Worm (Caenorhabditis elegans) whole organism, L4 larva: ENCODE measurements around the gene srd-42.
A peak's percentile ranks its signal among the peaks of the same experiment; 100 is the strongest.

Source experiments
- F44E2.7 ChIP-seq: fragments of 200-800 bp; sonication (Bioruptor generic); IDR thresholded peaks from 2 replicates; pipeline ENCODE4 v2.1.2; 2022; ENCODE audit warnings: missing genetic modification characterization, missing compliant biosample characterization
- R02D3.7 ChIP-seq: fragments of 150-350 bp; sonication (generic microtip); optimal IDR thresholded peaks from 3 replicates; lab custom pipeline; 2014; ENCODE audit warnings: missing biosample characterization, missing genetic modification characterization
- Y48G9A.11 ChIP-seq: fragments of 200-800 bp; sonication (Bioruptor generic); IDR thresholded peaks from 2 replicates; pipeline ENCODE4 v1.3.6; 2022; ENCODE audit warnings: missing genetic modification reagents, missing genetic modification characterization, missing compliant biosample characterization
- Y75B8A.6 ChIP-seq: fragments of 200-800 bp; sonication (Bioruptor generic); IDR thresholded peaks from 2 replicates; pipeline ENCODE4 v1.3.6; 2022; ENCODE audit warnings: missing genetic modification reagents, missing genetic modification characterization, missing compliant biosample characterization
- aly-2 ChIP-seq: sonication (generic microtip); optimal IDR thresholded peaks from 2 replicates; lab custom pipeline; 2018; ENCODE audit warnings: missing biosample characterization, missing genetic modification characterization
- ceh-20 ChIP-seq: fragments of 200-800 bp; sonication (Bioruptor generic); IDR thresholded peaks from 2 replicates; pipeline ENCODE4 v1.3.6; 2022; ENCODE audit warnings: missing genetic modification reagents, missing genetic modification characterization, missing compliant biosample characterization
- ceh-28 ChIP-seq: fragments of 150-350 bp; optimal IDR thresholded peaks from 2 replicates; lab custom pipeline; 2014; ENCODE audit warnings: missing biosample characterization, missing genetic modification reagents, missing genetic modification characterization
- ces-1 ChIP-seq: fragments of 150-350 bp; sonication (generic microtip); optimal IDR thresholded peaks from 4 replicates; lab custom pipeline; 2014; ENCODE audit warnings: missing biosample characterization, missing genetic modification reagents, missing genetic modification characterization
- ctbp-1 ChIP-seq: fragments of 200-800 bp; sonication (Bioruptor generic); IDR thresholded peaks from 2 replicates; pipeline ENCODE4 v1.3.6; 2022; ENCODE audit warnings: missing genetic modification reagents, missing genetic modification characterization, missing compliant biosample characterization
- daf-12 ChIP-seq: fragments of 150-350 bp; optimal IDR thresholded peaks from 2 replicates; lab custom pipeline; 2014; ENCODE audit warnings: missing biosample characterization, missing genetic modification reagents, missing genetic modification characterization
- dmd-6 ChIP-seq: fragments of 200-800 bp; sonication (Bioruptor generic); IDR thresholded peaks from 2 replicates; pipeline ENCODE4 v1.3.6; 2022; ENCODE audit warnings: missing genetic modification reagents, missing genetic modification characterization, missing compliant biosample characterization
- dmd-8 ChIP-seq: fragments of 200-800 bp; sonication (Bioruptor generic); IDR thresholded peaks from 2 replicates; pipeline ENCODE4 v1.3.6; 2022; ENCODE audit warnings: missing genetic modification characterization, missing compliant biosample characterization
- dmd-9 ChIP-seq: fragments of 200-800 bp; sonication (Bioruptor generic); IDR thresholded peaks from 2 replicates; pipeline ENCODE4 v1.3.6; 2022; ENCODE audit warnings: missing genetic modification reagents, missing genetic modification characterization, missing compliant biosample characterization
- duxl-1 ChIP-seq: sonication (generic microtip); optimal IDR thresholded peaks from 2 replicates; lab custom pipeline; 2016; ENCODE audit warnings: mild to moderate bottlenecking, missing genetic modification characterization, moderate library complexity, missing compliant biosample characterization; ENCODE audit not compliant: poor library complexity
- dve-1 ChIP-seq: sonication (generic microtip); optimal IDR thresholded peaks from 2 replicates; lab custom pipeline; 2017; ENCODE audit warnings: antibody characterized with exemption, mild to moderate bottlenecking, missing genetic modification characterization, missing compliant biosample characterization; ENCODE audit not compliant: insufficient read depth
- hif-1 ChIP-seq, 2 experiments: sonication (generic microtip); optimal IDR thresholded peaks; 2 replicates each; lab custom pipeline; 2016 to 2017; ENCODE audit warnings: missing compliant biosample characterization in 2 of 2, missing genetic modification characterization in 2 of 2, missing genetic modification reagents in 2 of 2, missing genotype in 2 of 2, mild to moderate bottlenecking in 1 of 2
- hlh-11 ChIP-seq: fragments of 200-800 bp; sonication (Bioruptor generic); optimal IDR thresholded peaks from 2 replicates; lab custom pipeline; 2018; ENCODE audit warnings: mild to moderate bottlenecking, missing genetic modification characterization, missing compliant biosample characterization
- hlh-30 ChIP-seq: sonication (generic microtip); optimal IDR thresholded peaks from 2 replicates; lab custom pipeline; 2017; ENCODE audit warnings: antibody characterized with exemption, mild to moderate bottlenecking, missing genetic modification characterization, missing compliant biosample characterization; ENCODE audit not compliant: insufficient read depth
- hmg-1.1 ChIP-seq: fragments of 200-800 bp; sonication (Bioruptor generic); IDR thresholded peaks from 2 replicates; pipeline ENCODE4 v1.3.6; 2022; ENCODE audit warnings: missing genetic modification reagents, missing genetic modification characterization, missing compliant biosample characterization
- lim-7 ChIP-seq: fragments of 200-800 bp; sonication (Bioruptor generic); IDR thresholded peaks from 2 replicates; pipeline ENCODE4 v1.3.6; 2022; ENCODE audit warnings: missing genetic modification characterization, missing compliant biosample characterization
- lin-1 ChIP-seq: fragments of 200-800 bp; sonication (Bioruptor generic); IDR thresholded peaks from 2 replicates; pipeline ENCODE4 v1.3.6; 2022; ENCODE audit warnings: missing genetic modification reagents, missing genetic modification characterization, missing compliant biosample characterization
- lin-13 ChIP-seq: fragments of 150-350 bp; optimal IDR thresholded peaks from 2 replicates; lab custom pipeline; 2014; ENCODE audit warnings: missing biosample characterization, missing genetic modification reagents, missing genetic modification characterization
- lir-3 ChIP-seq: sonication (generic microtip); optimal IDR thresholded peaks from 2 replicates; lab custom pipeline; 2016; ENCODE audit warnings: mild to moderate bottlenecking, missing genetic modification characterization, missing compliant biosample characterization
- mdl-1 ChIP-seq, 2 experiments: fragments of 150-350 bp in 1 of 2; sonication (generic microtip) in 1 of 2; optimal IDR thresholded peaks; 2 replicates each; lab custom pipeline; 2014 to 2017; ENCODE audit warnings: missing biosample characterization in 2 of 2, missing genetic modification characterization in 2 of 2
- mdt-29 ChIP-seq: fragments of 200-800 bp; sonication (Bioruptor generic); IDR thresholded peaks from 2 replicates; pipeline ENCODE4 v1.3.6; 2022; ENCODE audit warnings: missing genetic modification reagents, missing genetic modification characterization, missing compliant biosample characterization
- mes-2 ChIP-seq: sonication (generic microtip); optimal IDR thresholded peaks from 2 replicates; lab custom pipeline; 2016; ENCODE audit warnings: missing genotype, mild to moderate bottlenecking, missing genetic modification characterization, missing compliant biosample characterization; ENCODE audit not compliant: poor library complexity, severe bottlenecking
- mxl-2 ChIP-seq: fragments of 200-800 bp; sonication (Bioruptor generic); conservative IDR thresholded peaks from 2 replicates; pipeline ENCODE4 v1.3.6; 2022; ENCODE audit warnings: missing genetic modification reagents, missing genetic modification characterization, missing compliant biosample characterization
- nhr-102 ChIP-seq: sonication (generic microtip); optimal IDR thresholded peaks from 2 replicates; lab custom pipeline; 2016; ENCODE audit warnings: mild to moderate bottlenecking, missing genetic modification characterization, moderate library complexity, missing compliant biosample characterization
- nhr-11 ChIP-seq: fragments of 150-350 bp; optimal IDR thresholded peaks from 2 replicates; lab custom pipeline; 2014; ENCODE audit warnings: missing biosample characterization, missing genetic modification characterization
- nhr-237 ChIP-seq: sonication (generic microtip); optimal IDR thresholded peaks from 2 replicates; lab custom pipeline; 2017; ENCODE audit warnings: missing biosample characterization, missing genetic modification characterization
- nhr-6 ChIP-seq: fragments of 150-350 bp; optimal IDR thresholded peaks from 2 replicates; lab custom pipeline; 2014; ENCODE audit warnings: missing biosample characterization, missing genetic modification characterization
- pha-4 ChIP-seq, 2 experiments: fragments of 150-350 bp in 1 of 2; fragments of 200-800 bp in 1 of 2; sonication (Bioruptor generic) in 1 of 2; IDR thresholded peaks in 1 of 2; optimal IDR thresholded peaks in 1 of 2; 2 replicates each; pipeline versions ENCODE4 v1.3.6 to Lab custom; 2014 to 2022; ENCODE audit warnings: missing genetic modification characterization in 2 of 2, missing genetic modification reagents in 2 of 2, missing biosample characterization in 1 of 2, missing compliant biosample characterization in 1 of 2
- pqm-1 ChIP-seq: sonication (generic microtip); optimal IDR thresholded peaks from 2 replicates; lab custom pipeline; 2017; ENCODE audit warnings: missing biosample characterization, missing genetic modification characterization
- rbr-2 ChIP-seq: sonication (generic microtip); optimal IDR thresholded peaks from 2 replicates; lab custom pipeline; 2016; ENCODE audit warnings: missing genotype, missing genetic modification characterization, missing compliant biosample characterization
- snpc-1.2 ChIP-seq: fragments of 200-800 bp; sonication (Bioruptor generic); IDR thresholded peaks from 2 replicates; pipeline ENCODE4 v1.3.6; 2022; ENCODE audit warnings: missing genetic modification reagents, missing genetic modification characterization, missing compliant biosample characterization
- spr-1 ChIP-seq: sonication (generic microtip); optimal IDR thresholded peaks from 2 replicates; lab custom pipeline; 2016; ENCODE audit warnings: mild to moderate bottlenecking, missing genetic modification characterization, missing compliant biosample characterization
- spr-3 ChIP-seq: fragments of 200-800 bp; sonication (Bioruptor generic); optimal IDR thresholded peaks from 2 replicates; lab custom pipeline; 2018; ENCODE audit warnings: mild to moderate bottlenecking, missing genetic modification characterization, missing compliant biosample characterization
- tra-1 ChIP-seq: fragments of 200-800 bp; sonication (Bioruptor generic); IDR thresholded peaks from 2 replicates; pipeline ENCODE4 v1.3.6; 2022; ENCODE audit warnings: missing genetic modification reagents, missing genetic modification characterization, missing compliant biosample characterization
- unc-130 ChIP-seq: sonication (generic microtip); optimal IDR thresholded peaks from 2 replicates; lab custom pipeline; 2016; ENCODE audit warnings: missing genetic modification reagents, missing genetic modification characterization, missing compliant biosample characterization
- unc-39 ChIP-seq: sonication (generic microtip); optimal IDR thresholded peaks from 2 replicates; lab custom pipeline; 2017; ENCODE audit warnings: missing biosample characterization, missing genetic modification characterization
- vab-7 ChIP-seq: fragments of 200-800 bp; sonication (Bioruptor generic); IDR thresholded peaks from 2 replicates; pipeline ENCODE4 v1.3.6; 2022; ENCODE audit warnings: missing genetic modification reagents, missing genetic modification characterization, missing compliant biosample characterization
- zfp-3 ChIP-seq: fragments of 200-800 bp; sonication (Bioruptor generic); conservative IDR thresholded peaks from 2 replicates; pipeline ENCODE4 v1.3.6; 2022; ENCODE audit warnings: missing genetic modification reagents, missing genetic modification characterization, missing compliant biosample characterization

Gene srd-42

DNA sequence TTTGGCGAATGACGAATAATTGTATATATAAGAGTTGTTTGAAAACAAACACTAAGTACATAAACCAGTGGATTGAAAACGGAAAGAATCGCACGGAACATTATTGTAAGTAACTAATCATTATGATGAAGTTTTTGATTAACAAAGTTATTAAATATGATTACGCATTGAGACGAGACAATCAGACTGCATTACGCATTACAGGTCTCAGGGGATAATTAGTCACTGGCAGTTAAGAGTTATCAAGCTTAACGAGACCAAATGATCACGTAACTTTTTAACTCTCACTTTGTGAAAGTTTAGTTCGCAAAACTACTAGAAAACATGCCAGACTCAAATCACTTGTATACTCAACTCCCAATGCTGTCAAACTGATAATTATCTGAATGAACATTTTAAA is at the start of gene srd-42:
Gene srd-42, minus strand, starts transcription at position 101 of the 400 bp plus-strand sequence.
- TF ChIP-seq R02D3.7 (tag; lab: Kevin White, UChicago) = no peak
- TF ChIP-seq mdt-29 (GFP tag; lab: Robert Waterston, UW) = no peak
- TF ChIP-seq dmd-8 (GFP tag; lab: Robert Waterston, UW) = no peak
- TF ChIP-seq ceh-28 (tag; lab: Kevin White, UChicago) = no peak
- TF ChIP-seq lir-3 (tag; lab: Kevin White, UChicago) = no peak
- no peak for TF ChIP-seq dmd-9
- no peak for TF ChIP-seq nhr-237 (tag; lab: Kevin White, UChicago)
- TF ChIP-seq rbr-2 (tag; lab: Kevin White, UChicago) = no peak
- no peak for TF ChIP-seq dve-1 (tag; lab: Kevin White, UChicago)
- no peak for TF ChIP-seq daf-12 (tag; lab: Kevin White, UChicago)
- no peak for TF ChIP-seq F44E2.7
- no peak for TF ChIP-seq tra-1
- no peak for TF ChIP-seq nhr-6 (tag; lab: Kevin White, UChicago)
- TF ChIP-seq spr-3 (GFP tag; lab: Kevin White, UChicago) = no peak
- TF ChIP-seq ces-1 (GFP tag; lab: Kevin White, UChicago) = no peak
- no peak for TF ChIP-seq pqm-1
- TF ChIP-seq vab-7 (GFP tag; lab: Robert Waterston, UW) = no peak
- TF ChIP-seq pha-4 (GFP tag; IDR thresholded peaks at IDR 0.05; lab: Robert Waterston, UW) = no peak
- TF ChIP-seq pha-4 (tag; optimal IDR thresholded peaks at IDR 0.05; lab: Kevin White, UChicago) = no peak
- no peak for TF ChIP-seq zfp-3
- no peak for TF ChIP-seq unc-39 (tag; lab: Kevin White, UChicago)

DNA sequence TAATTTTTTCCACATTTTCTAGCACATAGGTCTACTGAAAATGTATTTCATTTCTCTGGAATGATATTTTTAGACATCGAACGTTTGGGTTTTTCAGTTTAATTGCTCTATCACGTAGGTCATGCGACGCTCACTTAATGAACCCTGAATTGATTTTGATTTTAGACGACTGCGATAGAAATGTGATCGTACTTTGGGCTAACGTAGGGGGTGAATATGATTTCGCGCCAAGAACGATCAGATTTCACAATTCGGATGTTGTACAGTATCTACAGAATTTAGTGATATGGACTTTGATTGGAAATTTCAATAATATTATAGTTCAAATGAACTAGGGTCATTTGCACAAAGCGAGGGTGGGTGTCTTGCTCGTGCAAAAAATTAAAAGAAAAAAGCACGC is 48.9 kb upstream of the srd-42 start:
- TF ChIP-seq dmd-6 (peak; percentile 49), ctbp-1 (GFP tag; lab: Robert Waterston, UW) (no peak), dmd-8 (GFP tag; lab: Robert Waterston, UW) (no peak), zfp-3 (no peak), hlh-11 (tag; lab: Kevin White, UChicago) (peak; percentile 21), hlh-30 (tag; lab: Kevin White, UChicago) (peak; percentile 28), aly-2 (no peak), lin-13 (GFP tag; lab: Kevin White, UChicago) (no peak), unc-130 (GFP tag; lab: Kevin White, UChicago) (no peak), dve-1 (tag; lab: Kevin White, UChicago) (peak; percentile 24), nhr-102 (tag; lab: Kevin White, UChicago) (no peak), Y75B8A.6 (GFP tag; lab: Robert Waterston, UW) (no peak), hmg-1.1 (GFP tag; lab: Robert Waterston, UW) (no peak)

DNA sequence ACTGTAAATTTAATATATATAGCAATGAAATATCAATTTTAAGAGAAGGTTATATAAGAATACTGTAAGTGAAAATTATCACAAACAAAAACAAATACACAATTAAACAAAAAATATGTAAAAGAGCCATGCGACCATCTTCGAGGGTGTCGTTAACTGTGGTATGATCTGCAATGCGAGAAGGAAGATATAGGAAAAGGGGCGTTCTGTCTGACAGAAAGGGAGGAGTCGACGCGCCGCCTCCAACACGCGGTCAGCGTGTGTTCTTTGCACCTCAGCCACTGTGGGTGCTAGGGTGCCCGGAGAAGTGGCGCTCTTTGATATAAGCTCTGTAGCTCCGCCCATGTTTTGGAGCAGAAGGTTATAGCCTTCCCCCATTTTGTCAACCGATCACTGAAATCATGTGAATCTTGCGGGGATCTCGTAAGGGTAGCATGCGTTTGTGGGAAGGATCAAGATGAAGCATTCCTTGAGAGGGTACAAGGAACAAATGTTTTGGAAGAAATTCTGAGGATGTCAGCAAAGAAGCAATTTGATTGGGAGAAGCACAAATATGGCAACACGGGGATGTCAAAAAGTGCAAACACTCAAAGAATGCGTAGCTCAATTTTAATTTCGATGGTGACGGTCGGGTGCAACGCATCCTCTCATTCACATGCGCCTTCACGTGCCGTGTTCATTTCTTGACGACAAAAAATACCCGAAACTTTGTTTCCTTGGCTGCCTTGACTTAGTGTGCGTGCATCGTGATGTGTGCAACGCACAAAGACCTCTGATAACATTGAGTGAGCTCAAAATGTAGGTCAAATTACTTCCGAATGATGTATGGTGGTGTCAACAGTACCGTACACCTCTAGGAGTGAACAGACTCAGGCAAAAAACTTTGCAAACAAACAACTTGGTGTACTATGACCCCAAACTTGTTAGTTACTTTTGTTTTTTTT is 47.8 kb upstream of the srd-42 start, which contains the start of gene mxl-3:
Gene mxl-3, minus strand, starts transcription at position 1 of the 944 bp plus-strand sequence.
- TF ChIP-seq snpc-1.2 (no peak), lin-1 (GFP tag; lab: Robert Waterston, UW) (0 out of 2 replicates have a peak, but pooled peaks have one; percentile 19), Y48G9A.11 (GFP tag; lab: Robert Waterston, UW) (no peak), dve-1 (tag; lab: Kevin White, UChicago) (peak; percentile 65), dmd-8 (GFP tag; lab: Robert Waterston, UW) (no peak), spr-1 (tag; lab: Kevin White, UChicago) (no peak), lim-7 (GFP tag; lab: Robert Waterston, UW) (no peak), mes-2 (tag; lab: Kevin White, UChicago) (peak; percentile 44), hlh-11 (tag; lab: Kevin White, UChicago) (peak; percentile 54), dmd-6 (peak; percentile 91), ctbp-1 (GFP tag; lab: Robert Waterston, UW) (no peak), nhr-237 (tag; lab: Kevin White, UChicago) (no peak), nhr-6 (tag; lab: Kevin White, UChicago) (peak; percentile 36), ceh-20 (GFP tag; lab: Robert Waterston, UW) (0 out of 2 replicates have a peak, but pooled peaks have one; percentile 29), tra-1 (peak; percentile 40; the same call in 1 of the 2 replicates), hif-1 (tag; optimal IDR thresholded peaks at IDR 0.05; lab: Kevin White, UChicago) (peak in 1 of 2 experiments; percentile 66), mdl-1 (tag; optimal IDR thresholded peaks at IDR 0.05; lab: Kevin White, UChicago) (peak in 1 of 2 experiments; percentile 40), mxl-2 (peak; percentile 98), nhr-11 (tag; lab: Kevin White, UChicago) (peak; percentile 71), zfp-3 (0 out of 2 replicates have a peak, but pooled peaks have one; percentile 55), hlh-30 (tag; lab: Kevin White, UChicago) (peak; percentile 89), duxl-1 (tag; lab: Kevin White, UChicago) (peak; percentile 33)
